Fruit fly (Drosophila melanogaster): Measurements from ENCODE around the gene knrl.

The knrl gene

DNA sequence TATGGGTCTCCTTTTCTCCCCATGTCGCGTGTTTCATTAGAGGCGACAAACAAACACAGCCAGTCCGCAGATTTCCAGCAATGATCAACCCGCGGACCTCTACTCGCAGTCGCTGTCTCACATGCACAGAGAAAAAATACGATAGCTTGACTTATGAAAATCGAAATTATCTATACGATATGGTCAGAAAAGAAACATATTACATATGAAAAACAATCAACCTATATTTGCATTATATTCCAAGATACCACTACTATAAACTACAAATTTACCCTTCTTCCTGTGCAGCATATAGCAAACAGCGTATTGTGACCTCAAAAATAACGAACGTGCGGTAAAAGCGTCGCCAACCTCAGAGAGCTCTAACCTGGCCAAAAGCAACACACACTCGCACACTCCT, 11.4 kb upstream of the knrl start:
- TF ChIP-seq pad (GFP tag; optimal IDR thresholded peaks at IDR 0.05) (no peak), Crg-1 (GFP tag; optimal IDR thresholded peaks at IDR 0.05) (no peak), cic (GFP tag; optimal IDR thresholded peaks at IDR 0.05) (no peak), CG1620 (GFP tag; optimal IDR thresholded peaks at IDR 0.05) (no peak), Hr96 (GFP tag; optimal IDR thresholded peaks at IDR 0.05) (no peak), ovo (GFP tag; optimal IDR thresholded peaks at IDR 0.05) (no peak), CG5204 (GFP tag; optimal IDR thresholded peaks at IDR 0.05) (no peak), toe (GFP tag; optimal IDR thresholded peaks at IDR 0.05) (no peak), bab1 (GFP tag; optimal IDR thresholded peaks at IDR 0.05) (no peak), CG33017 (tag; optimal IDR thresholded peaks at IDR 0.05) (no peak), CG7045 (GFP tag; optimal IDR thresholded peaks at IDR 0.05) (no peak), CG14711 (tag; optimal IDR thresholded peaks at IDR 0.05) (no peak), Clk (GFP tag; optimal IDR thresholded peaks at IDR 0.05) (no peak)

DNA sequence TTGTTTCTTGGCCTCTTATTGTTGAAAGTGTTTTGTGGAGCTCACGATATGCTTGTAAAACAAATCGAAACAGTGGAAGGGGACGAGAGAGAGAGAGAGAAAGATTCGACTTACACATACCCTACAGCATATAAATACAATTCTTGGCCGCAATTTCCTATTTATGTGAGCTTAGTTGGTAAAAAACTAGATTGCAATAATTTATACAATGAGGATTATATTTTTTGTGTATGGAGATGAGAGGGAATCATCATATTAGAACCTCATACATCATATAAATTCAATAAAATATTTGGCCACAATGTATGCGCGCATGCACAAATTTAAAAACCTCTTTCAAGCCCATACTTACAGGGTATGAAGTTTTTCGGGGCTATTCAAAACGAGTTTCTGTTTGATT, 10.1 kb upstream of the knrl start:
- no peak for TF ChIP-seq ovo (GFP tag; optimal IDR thresholded peaks at IDR 0.05)
- TF ChIP-seq CG11617 (GFP tag; optimal IDR thresholded peaks at IDR 0.05): no peak
- TF ChIP-seq cic (GFP tag; optimal IDR thresholded peaks at IDR 0.05): no peak
- no peak for TF ChIP-seq CG12768 (GFP tag; optimal IDR thresholded peaks at IDR 0.05)
- TF ChIP-seq CG5204 (GFP tag; optimal IDR thresholded peaks at IDR 0.05): no peak
- no peak for TF ChIP-seq CG1620 (GFP tag; optimal IDR thresholded peaks at IDR 0.05)
- TF ChIP-seq Crg-1 (GFP tag; optimal IDR thresholded peaks at IDR 0.05): no peak
- TF ChIP-seq bab1 (GFP tag; optimal IDR thresholded peaks at IDR 0.05): no peak
- TF ChIP-seq CG33017 (tag; optimal IDR thresholded peaks at IDR 0.05): no peak

DNA sequence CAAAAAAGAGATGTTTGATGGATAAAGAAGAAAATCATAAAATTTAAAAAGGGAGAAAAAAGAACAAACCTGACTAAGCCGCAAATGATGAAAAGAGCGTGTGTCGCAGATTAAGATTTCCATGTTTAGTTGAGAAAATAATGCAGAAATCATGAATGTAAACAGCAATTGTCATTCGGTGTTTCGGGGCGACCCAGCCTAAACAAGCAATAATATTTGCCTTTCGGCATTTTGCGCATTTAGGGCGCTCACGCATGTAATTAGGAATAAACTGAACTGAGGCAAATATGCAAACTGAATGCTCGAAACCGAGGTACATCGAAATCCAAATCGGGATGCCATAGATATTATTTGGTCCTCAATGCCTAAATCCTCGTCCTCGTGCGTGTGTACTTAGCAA, 8.7 kb upstream of the knrl start:
- TF ChIP-seq Crg-1 (GFP tag; optimal IDR thresholded peaks at IDR 0.05): no peak
- no peak for TF ChIP-seq tj (GFP tag; optimal IDR thresholded peaks at IDR 0.05)
- TF ChIP-seq CG11617 (GFP tag; optimal IDR thresholded peaks at IDR 0.05): no peak
- TF ChIP-seq CG33017 (tag; optimal IDR thresholded peaks at IDR 0.05): no peak
- TF ChIP-seq CG7045 (GFP tag; optimal IDR thresholded peaks at IDR 0.05): no peak
- no peak for TF ChIP-seq cnc (optimal IDR thresholded peaks at IDR 0.05)
- TF ChIP-seq bab1 (GFP tag; optimal IDR thresholded peaks at IDR 0.05): no peak
- TF ChIP-seq toe (GFP tag; optimal IDR thresholded peaks at IDR 0.05): no peak
- TF ChIP-seq ovo (GFP tag; optimal IDR thresholded peaks at IDR 0.05): no peak
- TF ChIP-seq Hr96 (GFP tag; optimal IDR thresholded peaks at IDR 0.05): no peak
- no peak for TF ChIP-seq cic (GFP tag; optimal IDR thresholded peaks at IDR 0.05)

DNA sequence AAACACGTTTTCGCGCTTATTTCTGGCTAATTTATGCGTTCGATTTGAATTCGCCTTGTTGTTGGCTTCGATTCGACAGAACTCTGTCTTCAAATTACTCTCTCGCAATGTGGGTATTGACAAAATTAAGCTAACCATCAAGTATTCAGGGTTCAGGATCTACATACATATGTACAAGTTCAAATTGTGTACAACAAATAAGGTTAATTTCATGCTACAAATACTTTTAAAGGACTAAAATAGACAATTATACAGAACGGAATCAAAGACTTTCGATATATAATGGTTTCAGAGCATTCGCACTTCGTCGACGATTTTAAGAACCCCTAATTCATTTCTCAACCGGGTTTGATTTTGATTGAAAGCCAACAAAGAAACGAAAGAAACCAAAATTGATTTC, 4.2 kb upstream of the knrl start:
- TF ChIP-seq CG14711 (tag; optimal IDR thresholded peaks at IDR 0.05) (no peak), CG33017 (tag; optimal IDR thresholded peaks at IDR 0.05) (no peak), CG7045 (GFP tag; optimal IDR thresholded peaks at IDR 0.05) (no peak), ovo (GFP tag; optimal IDR thresholded peaks at IDR 0.05) (no peak)

DNA sequence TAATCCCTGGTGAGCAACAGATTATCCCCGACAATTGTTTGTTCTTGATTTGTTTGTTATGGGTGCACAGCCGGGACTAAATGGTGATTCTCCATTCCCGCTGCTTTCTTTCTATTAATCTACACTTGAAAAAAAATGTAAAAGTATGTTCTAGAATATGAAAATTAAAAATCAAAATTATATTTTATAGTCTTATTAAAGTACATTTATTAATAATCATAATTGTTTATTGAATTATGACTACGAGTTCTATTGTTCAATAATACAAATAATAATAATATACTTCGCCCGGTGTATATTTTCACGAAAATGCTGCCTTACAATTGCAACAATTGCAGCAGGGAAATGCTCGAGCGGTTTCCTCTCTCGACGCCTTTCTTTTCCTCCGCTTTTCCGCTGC, 3.1 kb upstream of the knrl start:
- TF ChIP-seq CG1620 (GFP tag; optimal IDR thresholded peaks at IDR 0.05): no peak
- TF ChIP-seq cnc (optimal IDR thresholded peaks at IDR 0.05): no peak
- no peak for TF ChIP-seq pad (GFP tag; optimal IDR thresholded peaks at IDR 0.05)
- TF ChIP-seq CG7045 (GFP tag; optimal IDR thresholded peaks at IDR 0.05): no peak
- TF ChIP-seq bab1 (GFP tag; optimal IDR thresholded peaks at IDR 0.05): no peak
- no peak for TF ChIP-seq kay (GFP tag; ENCODE audit: borderline replicate concordance)
- TF ChIP-seq ovo (GFP tag; optimal IDR thresholded peaks at IDR 0.05): no peak
- no peak for TF ChIP-seq Clk (GFP tag; optimal IDR thresholded peaks at IDR 0.05)
- no peak for TF ChIP-seq Crg-1 (GFP tag; optimal IDR thresholded peaks at IDR 0.05)
- no peak for TF ChIP-seq tj (GFP tag; optimal IDR thresholded peaks at IDR 0.05)
- TF ChIP-seq CG5204 (GFP tag; optimal IDR thresholded peaks at IDR 0.05): no peak
- no peak for TF ChIP-seq CG7101 (tag; optimal IDR thresholded peaks at IDR 0.05)
- TF ChIP-seq CG11617 (GFP tag; optimal IDR thresholded peaks at IDR 0.05): no peak
- TF ChIP-seq CG33017 (tag; optimal IDR thresholded peaks at IDR 0.05): no peak
- no peak for TF ChIP-seq cic (GFP tag; optimal IDR thresholded peaks at IDR 0.05)
- TF ChIP-seq CG12768 (GFP tag; optimal IDR thresholded peaks at IDR 0.05): no peak
- TF ChIP-seq Mnt (GFP tag; optimal IDR thresholded peaks at IDR 0.05): no peak

DNA sequence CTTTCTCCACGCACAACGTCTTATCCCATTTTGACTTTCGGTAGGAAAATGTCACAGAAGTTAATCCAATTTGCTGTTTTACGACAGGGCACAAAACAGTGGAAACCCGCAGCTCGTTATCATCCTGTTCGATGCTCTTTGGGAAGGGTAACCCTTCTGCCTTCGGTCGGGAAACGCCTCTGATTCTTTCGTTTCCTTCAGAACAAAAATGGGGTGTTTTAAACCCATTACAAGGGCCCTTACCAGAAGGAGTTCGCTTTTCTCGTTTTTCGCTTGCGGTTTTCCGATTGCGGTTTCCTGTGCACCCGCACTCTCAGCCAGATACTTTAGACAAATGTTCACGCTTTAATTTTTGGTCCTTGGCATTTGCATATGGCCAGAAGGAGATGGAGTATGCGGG, 2.7 kb upstream of the knrl start:
- TF ChIP-seq ovo (GFP tag; optimal IDR thresholded peaks at IDR 0.05) (no peak), CG14711 (tag; optimal IDR thresholded peaks at IDR 0.05) (no peak), CG5204 (GFP tag; optimal IDR thresholded peaks at IDR 0.05) (no peak), CG7101 (tag; optimal IDR thresholded peaks at IDR 0.05) (no peak), CG7045 (GFP tag; optimal IDR thresholded peaks at IDR 0.05) (no peak), Hr96 (GFP tag; optimal IDR thresholded peaks at IDR 0.05) (no peak), pad (GFP tag; optimal IDR thresholded peaks at IDR 0.05) (no peak), CG11617 (GFP tag; optimal IDR thresholded peaks at IDR 0.05) (no peak), bab1 (GFP tag; optimal IDR thresholded peaks at IDR 0.05) (no peak), CG1620 (GFP tag; optimal IDR thresholded peaks at IDR 0.05) (no peak), cnc (optimal IDR thresholded peaks at IDR 0.05) (no peak), CG33017 (tag; optimal IDR thresholded peaks at IDR 0.05) (no peak), Mnt (GFP tag; optimal IDR thresholded peaks at IDR 0.05) (no peak), toe (GFP tag; optimal IDR thresholded peaks at IDR 0.05) (no peak), tj (GFP tag; optimal IDR thresholded peaks at IDR 0.05) (no peak), kay (GFP tag; ENCODE audit: borderline replicate concordance) (no peak), Clk (GFP tag; optimal IDR thresholded peaks at IDR 0.05) (no peak), CG12768 (GFP tag; optimal IDR thresholded peaks at IDR 0.05) (no peak), cic (GFP tag; optimal IDR thresholded peaks at IDR 0.05) (no peak), Crg-1 (GFP tag; optimal IDR thresholded peaks at IDR 0.05) (no peak)

DNA sequence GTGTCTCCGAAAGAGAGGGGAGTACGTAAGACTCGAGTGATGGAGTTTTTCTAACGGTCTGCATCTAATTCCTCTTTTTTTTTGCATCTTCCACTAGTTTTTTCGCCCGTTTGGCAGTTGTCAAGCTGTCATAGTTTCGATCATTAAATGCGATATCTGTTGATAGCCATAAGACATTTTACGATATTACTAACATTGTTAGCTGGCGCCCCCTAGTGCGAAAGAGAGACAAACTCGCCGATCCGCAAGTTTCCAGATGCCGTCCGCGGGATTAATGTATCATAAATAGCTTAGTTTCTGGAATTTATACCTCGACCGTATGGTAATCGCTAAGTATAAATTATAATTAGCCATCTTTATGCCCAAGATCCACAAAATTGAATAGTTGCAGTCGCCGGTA, 1.7 kb upstream of the knrl start:
- TF ChIP-seq cnc (optimal IDR thresholded peaks at IDR 0.05) (no peak), CG14711 (tag; optimal IDR thresholded peaks at IDR 0.05) (no peak), Hr96 (GFP tag; optimal IDR thresholded peaks at IDR 0.05) (no peak), toe (GFP tag; optimal IDR thresholded peaks at IDR 0.05) (no peak), bab1 (GFP tag; optimal IDR thresholded peaks at IDR 0.05) (no peak), CG7045 (GFP tag; optimal IDR thresholded peaks at IDR 0.05) (no peak), Crg-1 (GFP tag; optimal IDR thresholded peaks at IDR 0.05) (no peak), ovo (GFP tag; optimal IDR thresholded peaks at IDR 0.05) (no peak), Clk (GFP tag; optimal IDR thresholded peaks at IDR 0.05) (no peak), CG11617 (GFP tag; optimal IDR thresholded peaks at IDR 0.05) (no peak)

All from whole organism, adult.